Worm (Caenorhabditis elegans) whole organism, young adult: ENCODE data around the gene F47E1.4.

ENCODE experiments used
- C17E4.6 ChIP-seq: fragments of 200-800 bp; sonication (Bioruptor generic); IDR thresholded peaks from 2 replicates; pipeline ENCODE4 v1.3.6; 2022; ENCODE audit warnings: missing genetic modification reagents, missing genetic modification characterization, missing compliant biosample characterization
- F33H1.4 ChIP-seq: fragments of 200-800 bp; sonication (Bioruptor generic); IDR thresholded peaks from 2 replicates; pipeline ENCODE4 v1.3.6; 2022; ENCODE audit warnings: missing genetic modification reagents, missing genetic modification characterization, missing compliant biosample characterization
- F37B4.10 ChIP-seq: fragments of 200-800 bp; sonication (Bioruptor generic); IDR thresholded peaks from 2 replicates; pipeline ENCODE4 v1.3.6; 2022; ENCODE audit warnings: missing genetic modification characterization, missing compliant biosample characterization
- F52B5.7 ChIP-seq: sonication (generic microtip); optimal IDR thresholded peaks from 2 replicates; lab custom pipeline; 2016; ENCODE audit warnings: mild to moderate bottlenecking, missing genetic modification characterization, missing compliant biosample characterization
- F57C9.4 ChIP-seq: sonication (generic microtip); optimal IDR thresholded peaks from 2 replicates; lab custom pipeline; 2017; ENCODE audit warnings: mild to moderate bottlenecking, missing genetic modification characterization, missing compliant biosample characterization
- T26A5.8 ChIP-seq: sonication (generic microtip); optimal IDR thresholded peaks from 2 replicates; lab custom pipeline; 2016; ENCODE audit warnings: missing genetic modification characterization, missing compliant biosample characterization
- Y56A3A.18 ChIP-seq: fragments of 200-800 bp; sonication (Bioruptor generic); IDR thresholded peaks from 2 replicates; pipeline ENCODE4 v1.3.6; 2022; ENCODE audit warnings: missing genetic modification reagents, missing genetic modification characterization, missing compliant biosample characterization
- Y95B8A.8 ChIP-seq: fragments of 200-800 bp; sonication (Bioruptor generic); IDR thresholded peaks from 2 replicates; pipeline ENCODE4 v1.3.6; 2022; ENCODE audit warnings: missing genetic modification reagents, missing genetic modification characterization, missing compliant biosample characterization
- akir-1 ChIP-seq: fragments of 200-800 bp; sonication (Bioruptor generic); optimal IDR thresholded peaks from 2 replicates; lab custom pipeline; 2018; ENCODE audit warnings: mild to moderate bottlenecking, missing genetic modification characterization, moderate library complexity, missing compliant biosample characterization
- ama-1 ChIP-seq, 3 experiments: fragments of 150-350 bp in 1 of 3; sonication (generic microtip) in 2 of 3; optimal IDR thresholded peaks; 2 replicates each; lab custom pipeline; 2014 to 2018; ENCODE audit warnings: missing biosample characterization in 2 of 3, missing genetic modification characterization in 2 of 3, missing genetic modification reagents in 2 of 3
- atf-7 ChIP-seq: sonication (generic microtip); optimal IDR thresholded peaks from 2 replicates; lab custom pipeline; 2017; ENCODE audit warnings: mild to moderate bottlenecking, missing genetic modification characterization, missing compliant biosample characterization
- attf-3 ChIP-seq: fragments of 200-800 bp; sonication (Bioruptor generic); conservative IDR thresholded peaks from 2 replicates; pipeline ENCODE4 v1.3.6; 2022; ENCODE audit warnings: missing genetic modification reagents, missing genetic modification characterization, missing compliant biosample characterization
- cebp-2 ChIP-seq: fragments of 200-800 bp; sonication (Bioruptor generic); IDR thresholded peaks from 2 replicates; pipeline ENCODE4 v1.3.6; 2022; ENCODE audit warnings: missing genetic modification characterization, missing compliant biosample characterization
- egl-44 ChIP-seq: fragments of 200-800 bp; sonication (Bioruptor generic); IDR thresholded peaks from 2 replicates; pipeline ENCODE4 v1.3.6; 2022; ENCODE audit warnings: missing genetic modification reagents, missing genetic modification characterization, missing compliant biosample characterization
- fkh-3 ChIP-seq: sonication (generic microtip); optimal IDR thresholded peaks from 2 replicates; lab custom pipeline; 2016; ENCODE audit warnings: mild to moderate bottlenecking, missing genetic modification characterization, missing compliant biosample characterization
- lir-1 ChIP-seq: fragments of 200-800 bp; sonication (Bioruptor generic); conservative IDR thresholded peaks from 2 replicates; pipeline ENCODE4 v1.3.6; 2022; ENCODE audit warnings: missing genetic modification reagents, missing genetic modification characterization, missing compliant biosample characterization
- mel-28 ChIP-seq: sonication (generic microtip); optimal IDR thresholded peaks from 2 replicates; lab custom pipeline; 2016; ENCODE audit warnings: borderline replicate concordance, mild to moderate bottlenecking, missing genetic modification characterization, missing compliant biosample characterization
- mes-4 ChIP-seq: sonication (generic microtip); optimal IDR thresholded peaks from 2 replicates; lab custom pipeline; 2016; ENCODE audit warnings: missing genotype, missing genetic modification characterization, missing compliant biosample characterization
- nfya-2 ChIP-seq: fragments of 200-800 bp; sonication (Bioruptor generic); IDR thresholded peaks from 2 replicates; pipeline ENCODE4 v1.3.6; 2022; ENCODE audit warnings: missing genetic modification reagents, missing genetic modification characterization, missing compliant biosample characterization
- nhr-27 ChIP-seq: fragments of 200-800 bp; sonication (Bioruptor generic); optimal IDR thresholded peaks from 2 replicates; lab custom pipeline; 2018; ENCODE audit warnings: mild to moderate bottlenecking, missing genetic modification characterization, moderate library complexity, missing compliant biosample characterization
- nhr-80 ChIP-seq: sonication (generic microtip); optimal IDR thresholded peaks from 2 replicates; lab custom pipeline; 2016; ENCODE audit warnings: missing genetic modification characterization, missing compliant biosample characterization
- nhr-90 ChIP-seq: sonication (generic microtip); optimal IDR thresholded peaks from 2 replicates; lab custom pipeline; 2016; ENCODE audit warnings: missing genotype, mild to moderate bottlenecking, missing genetic modification characterization, missing compliant biosample characterization
- rec-8 ChIP-seq, 2 experiments: sonication (generic microtip); optimal IDR thresholded peaks; 2 replicates each; lab custom pipeline; 2016; ENCODE audit warnings: mild to moderate bottlenecking in 2 of 2, missing genetic modification characterization in 2 of 2, missing genetic modification reagents in 2 of 2, missing genotype in 2 of 2, missing biosample characterization in 1 of 2, missing compliant biosample characterization in 1 of 2, moderate library complexity in 1 of 2
- snpc-1.1 ChIP-seq: sonication (generic microtip); optimal IDR thresholded peaks from 2 replicates; lab custom pipeline; 2017; ENCODE audit warnings: missing genetic modification characterization, mild to moderate bottlenecking, missing compliant biosample characterization, antibody characterized with exemption, moderate library complexity, missing genotype, missing genetic modification reagents; ENCODE audit not compliant: insufficient read depth
- somi-1 ChIP-seq: fragments of 200-800 bp; sonication (Bioruptor generic); optimal IDR thresholded peaks from 2 replicates; lab custom pipeline; 2018; ENCODE audit warnings: mild to moderate bottlenecking, missing genetic modification characterization, missing compliant biosample characterization
- sptf-2 ChIP-seq: fragments of 200-800 bp; sonication (Bioruptor generic); optimal IDR thresholded peaks from 2 replicates; lab custom pipeline; 2018; ENCODE audit warnings: mild to moderate bottlenecking, missing genetic modification characterization, missing compliant biosample characterization
- xnd-1 ChIP-seq: sonication (generic microtip); optimal IDR thresholded peaks from 2 replicates; lab custom pipeline; 2016; ENCODE audit warnings: missing genotype, missing genetic modification reagents, missing genetic modification characterization, missing compliant biosample characterization
- zfh-2 ChIP-seq: fragments of 200-800 bp; sonication (Bioruptor generic); conservative IDR thresholded peaks from 2 replicates; pipeline ENCODE4 v1.3.6; 2022; ENCODE audit warnings: missing genetic modification reagents, missing genetic modification characterization, missing compliant biosample characterization
- ztf-18 ChIP-seq: sonication (generic microtip); optimal IDR thresholded peaks from 2 replicates; lab custom pipeline; 2016; ENCODE audit warnings: missing genotype, mild to moderate bottlenecking, missing genetic modification characterization, missing compliant biosample characterization
- ztf-26 ChIP-seq: sonication (generic microtip); optimal IDR thresholded peaks from 2 replicates; lab custom pipeline; 2017; ENCODE audit warnings: missing genetic modification characterization, missing compliant biosample characterization
- ztf-28 ChIP-seq: fragments of 200-800 bp; sonication (Bioruptor generic); IDR thresholded peaks from 2 replicates; pipeline ENCODE4 v1.3.6; 2022; ENCODE audit warnings: missing genetic modification reagents, missing genetic modification characterization, missing compliant biosample characterization
- ztf-6 ChIP-seq: fragments of 200-800 bp; sonication (Bioruptor generic); IDR thresholded peaks from 2 replicates; pipeline ENCODE4 v1.3.6; 2022; ENCODE audit warnings: missing genetic modification reagents, missing genetic modification characterization, missing compliant biosample characterization

The F47E1.4 gene

ce11 chrX:9062523-9062922, at the start of gene F47E1.4:
Gene F47E1.4 (plus strand): TSS chrX:9062823.
- TF ChIP-seq akir-1 (GFP tag; lab: Kevin White, UChicago): no peak
- TF ChIP-seq ztf-18 (tag; lab: Kevin White, UChicago): no peak
- TF ChIP-seq ztf-6: no peak

- no peak for TF ChIP-seq fkh-3 (tag; lab: Kevin White, UChicago)
- no peak for TF ChIP-seq Y56A3A.18 (GFP tag; lab: Robert Waterston, UW)
- TF ChIP-seq nhr-27 (tag; lab: Kevin White, UChicago): no peak
- TF ChIP-seq nfya-2 (GFP tag; lab: Robert Waterston, UW): no peak
- no peak for TF ChIP-seq cebp-2
- TF ChIP-seq mel-28 (tag; lab: Kevin White, UChicago): no peak
- TF ChIP-seq C17E4.6 (GFP tag; lab: Robert Waterston, UW): no peak
- no peak for TF ChIP-seq F52B5.7 (tag; lab: Kevin White, UChicago)
- TF ChIP-seq T26A5.8 (tag; lab: Kevin White, UChicago): no peak
- TF ChIP-seq ztf-18 (tag; lab: Kevin White, UChicago): no peak
- no peak for TF ChIP-seq Y95B8A.8 (GFP tag; lab: Robert Waterston, UW)
- no peak for TF ChIP-seq atf-7 (tag; lab: Kevin White, UChicago)
- no peak for TF ChIP-seq ztf-26 (tag; lab: Kevin White, UChicago)
- no peak for TF ChIP-seq xnd-1 (tag; lab: Kevin White, UChicago)
- TF ChIP-seq ama-1 (optimal IDR thresholded peaks at IDR 0.05; lab: Kevin White, UChicago): no peak
- no peak for TF ChIP-seq ama-1 (GFP tag; optimal IDR thresholded peaks at IDR 0.05; lab: Kevin White, UChicago)
These were observed 48.2 kb upstream of the F47E1.4 start for ce11 chrX:9014451-9014850.

ce11 chrX:9015420-9015819, 47.2 kb upstream of the F47E1.4 start, which contains the start of gene T25B6.4:
Gene T25B6.4 (plus strand): TSS chrX:9015720.
- TF ChIP-seq lir-1 (GFP tag; lab: Robert Waterston, UW) (no peak), F57C9.4 (tag; lab: Kevin White, UChicago) (no peak), mes-4 (tag; lab: Kevin White, UChicago) (no peak), snpc-1.1 (tag; lab: Kevin White, UChicago) (no peak)

ce11 chrX:9021645-9022044, 41.0 kb upstream of the F47E1.4 start, which contains the start of gene T25B6.5:
Gene T25B6.5 (minus strand): TSS chrX:9021745.
- no peak for TF ChIP-seq somi-1 (GFP tag; lab: Kevin White, UChicago)
- TF ChIP-seq rec-8 (tag; optimal IDR thresholded peaks at IDR 0.05; lab: Kevin White, UChicago): no peak
- TF ChIP-seq egl-44 (GFP tag; lab: Robert Waterston, UW): no peak
- TF ChIP-seq nhr-90 (tag; lab: Kevin White, UChicago): no peak
- no peak for TF ChIP-seq ztf-26 (tag; lab: Kevin White, UChicago)
- TF ChIP-seq F37B4.10 (GFP tag; lab: Robert Waterston, UW): no peak
- no peak for TF ChIP-seq atf-7 (tag; lab: Kevin White, UChicago)
- TF ChIP-seq ztf-28 (GFP tag; lab: Robert Waterston, UW): no peak
- TF ChIP-seq attf-3 (GFP tag; lab: Robert Waterston, UW): no peak
- TF ChIP-seq F33H1.4 (GFP tag; lab: Robert Waterston, UW): no peak
- no peak for TF ChIP-seq lir-1 (GFP tag; lab: Robert Waterston, UW)
- TF ChIP-seq sptf-2 (GFP tag; lab: Kevin White, UChicago): no peak
- no peak for TF ChIP-seq T26A5.8 (tag; lab: Kevin White, UChicago)
- TF ChIP-seq zfh-2 (GFP tag; lab: Robert Waterston, UW): no peak
- TF ChIP-seq nhr-27 (tag; lab: Kevin White, UChicago): no peak
- TF ChIP-seq nhr-80: no peak
